Fruit fly (Drosophila melanogaster) whole organism, embryonic: ENCODE results near the gene CG10137.

Experiments used
- CG10654 ChIP-seq: fragments of 200-800 bp; sonication (Bioruptor generic); optimal IDR thresholded peaks from 2 replicates; lab custom pipeline; 2016; ENCODE audit warnings: missing biosample characterization, missing genetic modification characterization
- CG12219 ChIP-seq: fragments of 200-800 bp; sonication (Bioruptor generic); optimal IDR thresholded peaks from 3 replicates; lab custom pipeline; 2018; ENCODE audit warnings: missing biosample characterization, mild to moderate bottlenecking, missing genetic modification characterization
- CG12769 ChIP-seq: fragments of 200-800 bp; sonication (Bioruptor generic); optimal IDR thresholded peaks from 2 replicates; lab custom pipeline; 2019; ENCODE audit warnings: missing biosample characterization, mild to moderate bottlenecking, missing genetic modification characterization, moderate library complexity
- CG13894 ChIP-seq: fragments of 200-800 bp; sonication (Bioruptor generic); optimal IDR thresholded peaks from 3 replicates; lab custom pipeline; 2018; ENCODE audit warnings: missing biosample characterization, mild to moderate bottlenecking, missing genetic modification characterization, moderate library complexity
- CG14860 ChIP-seq: fragments of 200-800 bp; sonication (Bioruptor generic); IDR thresholded peaks from 3 replicates; pipeline ENCODE4 v1.3.6; 2022; ENCODE audit warnings: missing biosample characterization, missing genetic modification characterization; ENCODE audit not compliant: partially characterized antibody
- CG15514 ChIP-seq: fragments of 200-800 bp; sonication (Bioruptor generic); optimal IDR thresholded peaks from 3 replicates; lab custom pipeline; 2017; ENCODE audit warnings: missing biosample characterization, missing genetic modification characterization, mild to moderate bottlenecking, moderate library complexity, missing genetic modification reagents
- CG15601 ChIP-seq: fragments of 200-800 bp; sonication (Bioruptor generic); optimal IDR thresholded peaks from 3 replicates; lab custom pipeline; 2019; ENCODE audit warnings: missing biosample characterization, mild to moderate bottlenecking, missing genetic modification characterization, moderate library complexity
- CG17361 ChIP-seq: fragments of 200-800 bp; sonication (Bioruptor generic); IDR thresholded peaks from 3 replicates; pipeline ENCODE4 v1.3.6; 2022; ENCODE audit warnings: missing biosample characterization, missing genetic modification characterization
- CG2120 ChIP-seq: fragments of 200-800 bp; sonication (Bioruptor generic); optimal IDR thresholded peaks from 3 replicates; lab custom pipeline; 2016; ENCODE audit warnings: missing biosample characterization, missing genetic modification characterization
- CG2712 ChIP-seq: fragments of 200-800 bp; optimal IDR thresholded peaks from 3 replicates; lab custom pipeline; 2019; ENCODE audit warnings: missing biosample characterization, mild to moderate bottlenecking, missing genetic modification characterization, moderate library complexity
- CG6175 ChIP-seq: fragments of 200-800 bp; sonication (Bioruptor generic); IDR thresholded peaks from 3 replicates; pipeline ENCODE4 v1.3.6; 2022; ENCODE audit warnings: missing biosample characterization, missing genetic modification characterization
- CG8290 ChIP-seq, 3 experiments: fragments of 200-800 bp; sonication (Bioruptor generic); optimal IDR thresholded peaks; 2 replicates each; lab custom pipeline; 2016 to 2019; ENCODE audit warnings: missing biosample characterization in 3 of 3, missing genetic modification characterization in 3 of 3, mild to moderate bottlenecking in 2 of 3, moderate library complexity in 1 of 3
- CG9727 ChIP-seq: fragments of 200-800 bp; sonication (Bioruptor generic); optimal IDR thresholded peaks from 3 replicates; lab custom pipeline; 2017; ENCODE audit warnings: missing biosample characterization, mild to moderate bottlenecking, missing genetic modification characterization
- Dad ChIP-seq: fragments of 200-800 bp; sonication (Bioruptor generic); optimal IDR thresholded peaks from 3 replicates; lab custom pipeline; 2016; ENCODE audit warnings: missing biosample characterization, missing genetic modification characterization
- Fer1 ChIP-seq: fragments of 200-800 bp; sonication (Bioruptor generic); optimal IDR thresholded peaks from 2 replicates; lab custom pipeline; 2017; ENCODE audit warnings: missing biosample characterization, mild to moderate bottlenecking, missing genetic modification characterization
- Meics ChIP-seq: fragments of 200-800 bp; sonication (Bioruptor generic); optimal IDR thresholded peaks from 2 replicates; lab custom pipeline; 2017; ENCODE audit warnings: missing biosample characterization, mild to moderate bottlenecking, missing genetic modification characterization
- Myb ChIP-seq: fragments of 200-800 bp; sonication (Bioruptor generic); optimal IDR thresholded peaks from 2 replicates; lab custom pipeline; 2016; ENCODE audit warnings: missing biosample characterization, missing genetic modification characterization
- NC2β ChIP-seq: fragments of 200-800 bp; sonication (Bioruptor generic); optimal IDR thresholded peaks from 2 replicates; lab custom pipeline; 2016; ENCODE audit warnings: missing biosample characterization, missing genetic modification characterization
- NK7.1 ChIP-seq: fragments of 200-800 bp; sonication (Bioruptor generic); optimal IDR thresholded peaks from 3 replicates; lab custom pipeline; 2016; ENCODE audit warnings: missing biosample characterization, missing genetic modification characterization
- Opbp ChIP-seq: fragments of 200-800 bp; sonication (Bioruptor generic); IDR thresholded peaks from 3 replicates; pipeline ENCODE4 v1.3.6; 2022; ENCODE audit warnings: missing biosample characterization, missing genetic modification characterization; ENCODE audit not compliant: partially characterized antibody
- Optix ChIP-seq: fragments of 200-800 bp; sonication (Bioruptor generic); IDR thresholded peaks from 3 replicates; pipeline ENCODE4 v1.3.6; 2022; ENCODE audit warnings: missing biosample characterization, missing genetic modification characterization
- Rx ChIP-seq: fragments of 200-800 bp; sonication (Bioruptor generic); IDR thresholded peaks from 2 replicates; pipeline ENCODE4 v1.3.6; 2022; ENCODE audit warnings: missing biosample characterization, missing genetic modification characterization
- Sox100B ChIP-seq: fragments of 200-800 bp; sonication (Bioruptor generic); optimal IDR thresholded peaks from 3 replicates; lab custom pipeline; 2018; ENCODE audit warnings: missing biosample characterization, mild to moderate bottlenecking, missing genetic modification characterization
- Sry-δ ChIP-seq: fragments of 200-800 bp; sonication (Bioruptor generic); optimal IDR thresholded peaks from 2 replicates; lab custom pipeline; 2016; ENCODE audit warnings: missing biosample characterization, missing genetic modification characterization
- Stat92E ChIP-seq, 3 experiments: fragments of >200 bp in 2 of 3; fragments of 200-800 bp in 1 of 3; sonication (Bioruptor generic) in 1 of 3; optimal IDR thresholded peaks; 2 replicates each; lab custom pipeline; 2017 to 2019; ENCODE audit warnings: missing biosample characterization in 3 of 3, missing genetic modification characterization in 3 of 3, mild to moderate bottlenecking in 1 of 3, moderate library complexity in 1 of 3
- Vsx1 ChIP-seq: fragments of 200-800 bp; sonication (Bioruptor generic); optimal IDR thresholded peaks from 2 replicates; lab custom pipeline; 2017; ENCODE audit warnings: missing biosample characterization, mild to moderate bottlenecking, missing genetic modification characterization, missing genetic modification reagents
- YL-1 ChIP-seq: fragments of 200-800 bp; sonication (Bioruptor generic); optimal IDR thresholded peaks from 3 replicates; lab custom pipeline; 2017; ENCODE audit warnings: missing biosample characterization, mild to moderate bottlenecking, missing genetic modification characterization
- abd-A ChIP-seq: fragments of 200-800 bp; sonication (Bioruptor generic); optimal IDR thresholded peaks from 3 replicates; lab custom pipeline; 2019; ENCODE audit warnings: missing biosample characterization, mild to moderate bottlenecking, missing genetic modification characterization, moderate library complexity
- cato ChIP-seq: fragments of 200-800 bp; sonication (Bioruptor generic); optimal IDR thresholded peaks from 2 replicates; lab custom pipeline; 2016; ENCODE audit warnings: missing biosample characterization, missing genetic modification characterization, borderline replicate concordance
- cg ChIP-seq: fragments of 200-800 bp; sonication (Bioruptor generic); optimal IDR thresholded peaks from 3 replicates; lab custom pipeline; 2019; ENCODE audit warnings: missing biosample characterization, mild to moderate bottlenecking, missing genetic modification characterization, moderate library complexity
- chn ChIP-seq: fragments of 200-800 bp; sonication (Bioruptor generic); optimal IDR thresholded peaks from 2 replicates; lab custom pipeline; 2016; ENCODE audit warnings: missing biosample characterization, missing genetic modification characterization
- corto ChIP-seq: fragments of 200-800 bp; sonication (Bioruptor generic); optimal IDR thresholded peaks from 2 replicates; lab custom pipeline; 2016; ENCODE audit warnings: missing biosample characterization, mild to moderate bottlenecking, missing genetic modification characterization, moderate library complexity
- emc ChIP-seq: fragments of 200-800 bp; sonication (Bioruptor generic); optimal IDR thresholded peaks from 2 replicates; lab custom pipeline; 2016; ENCODE audit warnings: missing biosample characterization, missing genetic modification characterization
- exex ChIP-seq: fragments of 200-800 bp; sonication (Bioruptor generic); optimal IDR thresholded peaks from 4 replicates; lab custom pipeline; 2018; ENCODE audit warnings: missing biosample characterization, mild to moderate bottlenecking, missing genetic modification characterization, moderate library complexity
- fd102C ChIP-seq: fragments of 200-800 bp; sonication (Bioruptor generic); optimal IDR thresholded peaks from 2 replicates; lab custom pipeline; 2018; ENCODE audit warnings: missing biosample characterization, mild to moderate bottlenecking, missing genetic modification characterization, moderate library complexity
- fru ChIP-seq: fragments of >200 bp; optimal IDR thresholded peaks from 2 replicates; lab custom pipeline; 2017
- gfzf ChIP-seq: fragments of 200-800 bp; sonication (Bioruptor generic); optimal IDR thresholded peaks from 2 replicates; lab custom pipeline; 2016; ENCODE audit warnings: missing biosample characterization, mild to moderate bottlenecking, missing genetic modification characterization, moderate library complexity
- gro ChIP-seq: fragments of 200-800 bp; sonication (Bioruptor generic); optimal IDR thresholded peaks from 2 replicates; lab custom pipeline; 2016; ENCODE audit warnings: missing biosample characterization, missing genetic modification characterization
- jumu ChIP-seq: fragments of 200-800 bp; sonication (Bioruptor generic); optimal IDR thresholded peaks from 3 replicates; lab custom pipeline; 2016; ENCODE audit warnings: missing biosample characterization, missing genetic modification characterization
- kah ChIP-seq: fragments of 200-800 bp; sonication (Bioruptor generic); optimal IDR thresholded peaks from 2 replicates; lab custom pipeline; 2018; ENCODE audit warnings: missing biosample characterization, mild to moderate bottlenecking, missing genetic modification characterization
- kni ChIP-seq: fragments of 200-800 bp; sonication (Bioruptor generic); optimal IDR thresholded peaks from 3 replicates; lab custom pipeline; 2017; ENCODE audit warnings: mild to moderate bottlenecking, missing biosample characterization, missing genetic modification reagents, missing genetic modification characterization
- nerfin-1 ChIP-seq: fragments of 200-800 bp; sonication (Bioruptor generic); optimal IDR thresholded peaks from 3 replicates; lab custom pipeline; 2019; ENCODE audit warnings: missing biosample characterization, mild to moderate bottlenecking, missing genetic modification characterization, moderate library complexity
- nmo ChIP-seq: fragments of 200-800 bp; sonication (Bioruptor generic); optimal IDR thresholded peaks from 2 replicates; lab custom pipeline; 2018; ENCODE audit warnings: missing biosample characterization, mild to moderate bottlenecking, missing genetic modification characterization, moderate library complexity
- psq ChIP-seq: fragments of 200-800 bp; sonication (Bioruptor generic); optimal IDR thresholded peaks from 2 replicates; lab custom pipeline; 2017; ENCODE audit warnings: missing biosample characterization, missing genetic modification characterization
- sisA ChIP-seq: fragments of 200-800 bp; sonication (Bioruptor generic); IDR thresholded peaks from 2 replicates; pipeline ENCODE4 v1.3.6; 2022; ENCODE audit warnings: missing biosample characterization, missing genetic modification characterization
- so ChIP-seq: fragments of 200-800 bp; sonication (Bioruptor generic); IDR thresholded peaks from 3 replicates; pipeline ENCODE4 v1.3.6; 2022; ENCODE audit warnings: missing biosample characterization, missing genetic modification characterization
- stwl ChIP-seq: fragments of 200-800 bp; sonication (Bioruptor generic); optimal IDR thresholded peaks from 3 replicates; lab custom pipeline; 2018; ENCODE audit warnings: missing biosample characterization, mild to moderate bottlenecking, missing genetic modification characterization, moderate library complexity
- sug ChIP-seq: fragments of 200-800 bp; optimal IDR thresholded peaks from 2 replicates; lab custom pipeline; 2019; ENCODE audit warnings: missing biosample characterization, mild to moderate bottlenecking, missing genetic modification characterization, moderate library complexity
- tio ChIP-seq: fragments of 200-800 bp; sonication (Bioruptor generic); optimal IDR thresholded peaks from 2 replicates; lab custom pipeline; 2017; ENCODE audit warnings: missing biosample characterization, missing genetic modification characterization, inconsistent platforms
- unc-4 ChIP-seq: fragments of 200-800 bp; sonication (Bioruptor generic); IDR thresholded peaks from 2 replicates; pipeline ENCODE4 v1.3.6; 2022; ENCODE audit warnings: missing biosample characterization, missing genetic modification characterization; ENCODE audit not compliant: partially characterized antibody

Gene CG10137

DNA sequence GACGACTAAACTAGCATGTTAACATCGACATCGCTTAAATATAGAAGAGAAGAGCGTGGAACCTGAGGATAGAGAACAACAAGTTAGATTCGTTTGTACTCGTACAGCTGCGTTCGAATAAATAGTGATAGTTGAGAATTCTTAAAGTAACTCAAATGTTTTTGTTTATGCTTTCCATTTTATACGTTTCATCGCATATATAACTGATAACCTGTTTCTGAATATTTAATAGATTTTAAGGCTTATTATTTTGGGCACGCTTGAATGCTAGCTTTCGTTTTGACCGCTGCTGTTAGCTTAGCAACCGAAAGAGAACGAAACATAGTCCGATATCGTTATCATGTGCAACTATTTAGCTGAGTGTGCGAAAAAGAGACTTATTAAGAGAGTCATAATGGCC, 1.8 kb downstream of the CG10137 start (continued):
- TF ChIP-seq kah: peak; percentile 73
- peak; percentile 86 for TF ChIP-seq Sox100B (GFP tag; lab: Kevin White, UChicago)
- TF ChIP-seq CG14860: no peak
- TF ChIP-seq stwl (tag; lab: Kevin White, UChicago): no peak
- no peak for TF ChIP-seq gfzf (GFP tag; lab: Kevin White, UChicago)
- peak; percentile 79 for TF ChIP-seq cato (GFP tag; lab: Kevin White, UChicago)
- TF ChIP-seq cg: no peak
- TF ChIP-seq gro (GFP tag; lab: Kevin White, UChicago): peak; percentile 98
- peak; percentile 87 for TF ChIP-seq Myb (GFP tag; lab: Kevin White, UChicago)
- TF ChIP-seq CG13894 (tag; lab: Kevin White, UChicago): peak; percentile 98
- TF ChIP-seq Sry-δ (GFP tag; lab: Kevin White, UChicago): peak; percentile 62
- TF ChIP-seq sisA (GFP tag; lab: Robert Waterston, UW): peak; percentile 91
- TF ChIP-seq CG6175: peak; percentile 94
- TF ChIP-seq Rx (GFP tag; lab: Robert Waterston, UW): peak; percentile 88
- TF ChIP-seq chn: peak; percentile 89
- TF ChIP-seq kni (GFP tag; lab: Kevin White, UChicago): no peak
- TF ChIP-seq so (GFP tag; lab: Robert Waterston, UW): peak; percentile 95
- peak; percentile 85 for TF ChIP-seq CG10654 (GFP tag; lab: Kevin White, UChicago)
- TF ChIP-seq CG17361 (GFP tag; lab: Robert Waterston, UW): peak; percentile 88
- peak; percentile 85 for TF ChIP-seq NC2β (GFP tag; lab: Kevin White, UChicago)
- TF ChIP-seq YL-1: peak; percentile 74
- peak; percentile 71 for TF ChIP-seq nerfin-1 (tag; lab: Kevin White, UChicago)
- TF ChIP-seq NK7.1: peak; percentile 88
- peak; percentile 91 for TF ChIP-seq nmo (GFP tag; lab: Kevin White, UChicago)
- peak; percentile 91 for TF ChIP-seq CG2712
- TF ChIP-seq Meics (GFP tag; lab: Kevin White, UChicago): peak; percentile 98
- TF ChIP-seq psq (GFP tag; lab: Kevin White, UChicago): peak; percentile 55
- TF ChIP-seq CG15514 (GFP tag; lab: Kevin White, UChicago): peak; percentile 94
- no peak for TF ChIP-seq fru (lab: Kevin White, UChicago)
- TF ChIP-seq emc (GFP tag; lab: Kevin White, UChicago): peak; percentile 94
- TF ChIP-seq unc-4: 0 out of 2 replicates have a peak, but pooled peaks have one; percentile 29
- peak; percentile 98 for TF ChIP-seq Fer1 (GFP tag; lab: Kevin White, UChicago)
- peak; percentile 93 for TF ChIP-seq CG12219 (GFP tag; lab: Kevin White, UChicago)
- TF ChIP-seq Opbp (GFP tag; lab: Robert Waterston, UW): no peak
- TF ChIP-seq tio (GFP tag; lab: Kevin White, UChicago): no peak
- peak; percentile 24 for TF ChIP-seq CG8290 (GFP tag; optimal IDR thresholded peaks at IDR 0.05; lab: Kevin White, UChicago)
- peak in 1 of 2 experiments; percentile 97 for TF ChIP-seq CG8290 (tag; optimal IDR thresholded peaks at IDR 0.05; lab: Kevin White, UChicago)
- peak; percentile 89 for TF ChIP-seq jumu (GFP tag; lab: Kevin White, UChicago)
- TF ChIP-seq sug: peak; percentile 95
- no peak for TF ChIP-seq Stat92E (GFP tag; optimal IDR thresholded peaks at IDR 0.05; lab: Kevin White, UChicago)
- TF ChIP-seq Dad (GFP tag; lab: Kevin White, UChicago): peak; percentile 86
- peak; percentile 82 for TF ChIP-seq Optix (GFP tag; lab: Robert Waterston, UW)
- peak; percentile 90 for TF ChIP-seq exex (tag; lab: Kevin White, UChicago)
- TF ChIP-seq CG2120 (GFP tag; lab: Kevin White, UChicago): peak; percentile 99
- peak; percentile 6 for TF ChIP-seq fd102C (GFP tag; lab: Kevin White, UChicago)
- peak; percentile 95 for TF ChIP-seq CG9727 (GFP tag; lab: Kevin White, UChicago)
- TF ChIP-seq corto (GFP tag; lab: Kevin White, UChicago): peak; percentile 84
- TF ChIP-seq abd-A (tag; lab: Kevin White, UChicago): no peak
- TF ChIP-seq Vsx1 (GFP tag; lab: Kevin White, UChicago): peak; percentile 87
- TF ChIP-seq CG15601: peak; percentile 68
- TF ChIP-seq CG12769 (tag; lab: Kevin White, UChicago): peak; percentile 99
